Worm (Caenorhabditis elegans): ENCODE results near the gene fat-4.

- no peak for TF ChIP-seq snpc-4 (tag; optimal IDR thresholded peaks at IDR 0.05)
- no peak for TF ChIP-seq nhr-77 (tag; optimal IDR thresholded peaks at IDR 0.05)
- no peak for TF ChIP-seq nhr-12 (tag; optimal IDR thresholded peaks at IDR 0.05)
- no peak for TF ChIP-seq ceh-28 (tag; optimal IDR thresholded peaks at IDR 0.05)
- no peak for TF ChIP-seq nhr-28 (tag; optimal IDR thresholded peaks at IDR 0.05)
- no peak for TF ChIP-seq ztf-11 (tag; optimal IDR thresholded peaks at IDR 0.05)
- TF ChIP-seq ztf-4 (tag; optimal IDR thresholded peaks at IDR 0.05): no peak
- TF ChIP-seq lin-39 (tag; optimal IDR thresholded peaks at IDR 0.05): no peak
- no peak for TF ChIP-seq unc-62 (GFP tag; optimal IDR thresholded peaks at IDR 0.05)
- no peak for TF ChIP-seq nhr-76 (tag; optimal IDR thresholded peaks at IDR 0.05)
- no peak for TF ChIP-seq pha-4 (tag; optimal IDR thresholded peaks at IDR 0.05)
Measured at ce11 chrIV:9798307-9798706, 922 bp upstream of the fat-4 start.
